Worm (Caenorhabditis elegans): ENCODE results near the gene rol-6.

rol-6 gene

DNA sequence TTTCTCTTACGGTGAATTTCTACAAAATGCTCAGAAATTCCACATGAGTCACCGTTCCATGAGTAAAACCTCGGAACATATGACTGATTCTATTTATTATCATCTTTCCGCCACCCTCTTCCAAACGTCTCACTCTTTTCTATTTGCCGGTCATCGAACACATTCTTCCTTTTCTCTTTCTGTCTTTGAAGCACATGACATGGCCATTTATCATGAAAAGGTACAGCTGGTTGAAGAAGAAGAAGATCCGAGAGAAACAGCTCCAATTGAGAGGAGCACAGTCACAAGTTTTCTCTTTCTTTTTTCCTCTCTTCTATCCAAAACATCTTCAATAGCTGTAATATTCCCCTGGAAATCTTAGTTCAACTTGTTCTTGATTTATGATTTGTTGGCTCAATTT lies 25.8 kb upstream of the rol-6 start, which contains the start of gene cup-16 (continued):
- TF ChIP-seq nhr-12 (tag; optimal IDR thresholded peaks at IDR 0.05) (no peak), ztf-11 (tag; optimal IDR thresholded peaks at IDR 0.05) (no peak), R02D3.7 (tag; optimal IDR thresholded peaks at IDR 0.05) (no peak), mdl-1 (tag; optimal IDR thresholded peaks at IDR 0.05) (no peak), mab-5 (tag; optimal IDR thresholded peaks at IDR 0.05) (peak; percentile 20), nhr-11 (tag; optimal IDR thresholded peaks at IDR 0.05) (no peak), mbf-1 (tag; optimal IDR thresholded peaks at IDR 0.05) (no peak), nhr-25 (tag; optimal IDR thresholded peaks at IDR 0.05) (no peak), ceh-82 (tag; optimal IDR thresholded peaks at IDR 0.05) (no peak), unc-39 (tag; optimal IDR thresholded peaks at IDR 0.05) (no peak), nhr-77 (tag; optimal IDR thresholded peaks at IDR 0.05) (no peak), peb-1 (tag; optimal IDR thresholded peaks at IDR 0.05) (no peak), skn-1 (tag; optimal IDR thresholded peaks at IDR 0.05) (no peak), unc-62 (GFP tag; optimal IDR thresholded peaks at IDR 0.05) (peak; percentile 13), nhr-21 (tag; optimal IDR thresholded peaks at IDR 0.05) (no peak), nhr-10 (tag; optimal IDR thresholded peaks at IDR 0.05) (no peak), Y55F3AM.14 (GFP tag; optimal IDR thresholded peaks at IDR 0.05) (no peak), fos-1 (tag; optimal IDR thresholded peaks at IDR 0.05) (no peak), ceh-16 (tag; optimal IDR thresholded peaks at IDR 0.05) (no peak), ZK546.5 (tag; optimal IDR thresholded peaks at IDR 0.05) (no peak), alr-1 (tag; optimal IDR thresholded peaks at IDR 0.05) (no peak)

DNA sequence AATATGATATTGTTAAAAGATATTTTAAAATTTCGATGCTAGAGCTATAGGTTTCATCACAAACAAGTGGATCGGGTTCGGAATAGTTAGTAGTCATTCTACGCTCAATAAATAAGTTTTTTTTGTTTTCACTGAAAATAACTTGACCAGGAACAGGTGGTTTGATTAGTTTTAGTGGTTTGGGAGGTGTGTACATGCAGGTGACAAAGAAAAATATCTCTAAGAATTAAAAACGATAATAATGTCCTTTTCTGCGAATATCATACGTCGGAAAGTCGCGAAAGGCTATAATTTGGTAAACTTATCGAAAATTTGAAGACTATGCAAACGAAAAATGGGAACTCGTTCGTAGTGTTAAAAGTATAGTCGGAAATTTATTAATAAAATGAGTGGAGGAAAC lies 22.5 kb upstream of the rol-6 start, which contains the start of gene srg-15:
TSS of gene srg-15 (minus strand) at position 101 of the 400 bp plus-strand sequence.
- TF ChIP-seq ztf-4 (tag; optimal IDR thresholded peaks at IDR 0.05) (no peak), alr-1 (tag; optimal IDR thresholded peaks at IDR 0.05) (no peak), R02D3.7 (tag; optimal IDR thresholded peaks at IDR 0.05) (no peak), dmd-4 (tag; optimal IDR thresholded peaks at IDR 0.05) (no peak), mab-5 (tag; optimal IDR thresholded peaks at IDR 0.05) (no peak), ceh-16 (tag; optimal IDR thresholded peaks at IDR 0.05) (no peak), lin-39 (tag; optimal IDR thresholded peaks at IDR 0.05) (no peak), nhr-129 (tag; optimal IDR thresholded peaks at IDR 0.05) (no peak), unc-39 (tag; optimal IDR thresholded peaks at IDR 0.05) (no peak), nhr-25 (tag; optimal IDR thresholded peaks at IDR 0.05) (no peak), elt-3 (tag; optimal IDR thresholded peaks at IDR 0.05) (no peak), gmeb-1 (tag; optimal IDR thresholded peaks at IDR 0.05) (no peak), nhr-12 (tag; optimal IDR thresholded peaks at IDR 0.05) (no peak), nhr-237 (tag; optimal IDR thresholded peaks at IDR 0.05) (no peak)

DNA sequence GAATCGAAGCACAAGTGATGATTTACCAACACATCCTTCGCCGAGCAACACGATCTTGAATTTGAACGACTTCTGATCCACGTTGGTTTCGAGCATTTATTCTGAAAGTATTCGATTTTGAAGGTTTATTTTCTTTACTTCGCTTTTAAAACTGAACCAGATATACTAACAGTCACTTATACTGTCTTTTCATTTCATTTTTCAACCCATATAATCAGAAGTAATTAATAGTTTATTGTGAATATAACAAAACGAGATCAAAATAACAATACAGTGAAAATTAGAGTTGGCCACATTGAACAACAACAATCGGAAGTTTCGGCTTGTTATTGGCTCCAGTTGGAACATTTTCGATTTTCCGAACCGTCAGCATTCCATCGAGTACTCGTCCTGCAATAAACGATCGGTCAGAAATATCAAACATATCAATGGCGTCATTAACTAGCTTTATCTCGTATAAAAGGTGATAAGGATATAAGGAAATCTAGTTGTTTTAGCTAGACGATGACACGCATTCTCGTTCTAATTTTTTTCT lies 17.9 kb upstream of the rol-6 start, which contains the start of the genes rab-21 and T01B7.13:
TSS of gene rab-21 (minus strand) at position 101 of the 535 bp plus-strand sequence.
TSS of gene T01B7.13 (plus strand) at position 485 of the 535 bp plus-strand sequence.
- TF ChIP-seq ZK546.5 (tag; optimal IDR thresholded peaks at IDR 0.05) (no peak), peb-1 (tag; optimal IDR thresholded peaks at IDR 0.05) (no peak), nhr-129 (tag; optimal IDR thresholded peaks at IDR 0.05) (no peak), R02D3.7 (tag; optimal IDR thresholded peaks at IDR 0.05) (no peak), dmd-4 (tag; optimal IDR thresholded peaks at IDR 0.05) (no peak), unc-39 (tag; optimal IDR thresholded peaks at IDR 0.05) (no peak), zag-1 (tag; optimal IDR thresholded peaks at IDR 0.05) (no peak), fos-1 (tag; optimal IDR thresholded peaks at IDR 0.05) (no peak)

DNA sequence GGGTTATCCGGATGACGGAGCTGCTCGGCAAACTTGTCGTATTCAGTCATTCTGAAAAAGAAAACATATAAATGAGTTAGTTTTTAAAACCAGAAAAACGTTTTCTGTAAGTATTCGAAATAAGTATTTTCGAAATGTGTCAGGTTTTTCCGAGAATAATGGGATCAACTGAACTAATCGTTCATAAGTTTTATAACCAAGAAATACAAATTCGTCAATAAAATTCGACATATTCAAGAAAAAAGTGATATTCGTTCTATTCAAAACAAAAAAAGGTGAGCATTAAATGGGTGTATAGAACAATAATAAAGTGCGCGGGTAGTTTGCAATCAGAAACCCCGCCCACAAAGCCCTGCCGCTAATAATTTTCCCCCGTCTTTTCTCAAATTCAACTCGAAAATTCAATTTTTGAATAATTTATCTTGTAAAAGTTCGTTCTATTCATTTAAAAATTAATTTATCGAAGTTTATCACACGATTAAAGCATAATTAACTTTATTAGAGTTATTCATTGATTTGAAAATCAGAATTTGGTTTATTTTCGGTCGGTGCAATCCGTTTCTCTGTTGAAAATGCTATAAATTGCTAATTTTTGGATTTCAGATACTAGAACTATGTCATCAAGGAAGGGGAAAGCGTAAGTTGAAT lies 16.5 kb upstream of the rol-6 start, which contains the start of the genes cyn-11 and T01B7.5:
TSS of gene cyn-11 (minus strand) at position 51 of the 648 bp plus-strand sequence.
TSS of gene T01B7.5 (plus strand) at position 598 of the 648 bp plus-strand sequence.
- TF ChIP-seq lsy-2 (tag; optimal IDR thresholded peaks at IDR 0.05) (peak in 1 of 2 experiments; percentile 50), sem-4 (tag; optimal IDR thresholded peaks at IDR 0.05) (peak; percentile 7), sma-9 (GFP tag; optimal IDR thresholded peaks at IDR 0.05) (peak; percentile 35), sma-9 (tag; optimal IDR thresholded peaks at IDR 0.05) (no peak), peb-1 (tag; optimal IDR thresholded peaks at IDR 0.05) (no peak), gmeb-1 (tag; optimal IDR thresholded peaks at IDR 0.05) (peak; percentile 9), crh-2 (tag; optimal IDR thresholded peaks at IDR 0.05) (peak; percentile 34), F13H6.1 (tag; optimal IDR thresholded peaks at IDR 0.05) (no peak), C34F6.9 (tag; optimal IDR thresholded peaks at IDR 0.05) (peak; percentile 33), nhr-129 (tag; optimal IDR thresholded peaks at IDR 0.05) (peak; percentile 21), fos-1 (tag; optimal IDR thresholded peaks at IDR 0.05) (no peak), lin-11 (tag; optimal IDR thresholded peaks at IDR 0.05) (peak; percentile 4)

All from whole organism, L2 larva.